Worm (Caenorhabditis elegans) whole organism, L2 larva: Measurements from ENCODE around the gene M18.3.

Source experiments
- elt-3 ChIP-seq: sonication (generic microtip); optimal IDR thresholded peaks from 2 replicates; lab custom pipeline; 2017; ENCODE audit warnings: missing biosample characterization, missing genetic modification characterization
- lin-13 ChIP-seq: fragments of 150-350 bp; optimal IDR thresholded peaks from 2 replicates; lab custom pipeline; 2014; ENCODE audit warnings: missing biosample characterization, missing genetic modification reagents, missing genetic modification characterization
- mab-5 ChIP-seq: fragments of 150-350 bp; optimal IDR thresholded peaks from 2 replicates; lab custom pipeline; 2014; ENCODE audit warnings: missing biosample characterization, missing genetic modification characterization
- zag-1 ChIP-seq: fragments of 150-350 bp; optimal IDR thresholded peaks from 2 replicates; lab custom pipeline; 2014; ENCODE audit warnings: missing biosample characterization, missing genetic modification characterization
- ztf-4 ChIP-seq: fragments of 150-350 bp; optimal IDR thresholded peaks from 2 replicates; lab custom pipeline; 2014; ENCODE audit warnings: missing biosample characterization, missing genetic modification characterization

DNA sequence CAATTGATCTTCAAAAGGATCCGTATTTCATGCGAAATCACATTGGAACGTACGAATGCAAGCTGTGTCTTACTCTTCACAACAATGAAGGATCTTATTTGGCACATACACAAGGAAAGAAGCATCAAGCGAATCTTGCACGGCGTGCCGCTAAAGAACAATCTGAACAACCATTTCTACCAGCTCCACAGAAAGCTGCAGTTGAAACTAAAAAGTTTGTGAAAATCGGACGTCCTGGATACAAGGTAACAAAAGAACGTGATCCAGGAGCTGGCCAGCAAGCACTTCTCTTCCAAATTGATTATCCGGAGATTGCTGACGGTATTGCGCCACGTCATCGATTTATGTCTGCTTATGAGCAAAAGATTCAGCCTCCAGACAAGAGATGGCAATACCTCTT, 21.1 kb upstream of the M18.3 start:
- no peak for TF ChIP-seq mab-5 (tag; lab: Kevin White, UChicago)
- TF ChIP-seq lin-13 (GFP tag; lab: Kevin White, UChicago) = no peak
- no peak for TF ChIP-seq ztf-4 (tag; lab: Kevin White, UChicago)
- no peak for TF ChIP-seq zag-1 (tag; lab: Kevin White, UChicago)
- no peak for TF ChIP-seq elt-3 (tag; lab: Kevin White, UChicago)
